Fruit fly (Drosophila melanogaster) whole organism, adult: ENCODE data around the gene CG17140.

Source experiments
- CG11617 ChIP-seq: fragments of 200-800 bp; sonication (Bioruptor generic); optimal IDR thresholded peaks from 2 replicates; lab custom pipeline; 2017; ENCODE audit warnings: mild to moderate bottlenecking, missing biosample characterization, missing genetic modification reagents, missing genetic modification characterization
- CG12768 ChIP-seq: fragments of 200-800 bp; sonication (Bioruptor generic); optimal IDR thresholded peaks from 2 replicates; lab custom pipeline; 2017; ENCODE audit warnings: missing biosample characterization, missing genetic modification characterization, mild to moderate bottlenecking, moderate library complexity, missing genetic modification reagents
- CG14711 ChIP-seq: fragments of 200-800 bp; sonication (Bioruptor generic); optimal IDR thresholded peaks from 2 replicates; lab custom pipeline; 2018; ENCODE audit warnings: missing biosample characterization, mild to moderate bottlenecking, missing genetic modification characterization, moderate library complexity
- CG1620 ChIP-seq: fragments of 200-800 bp; sonication (Bioruptor generic); optimal IDR thresholded peaks from 2 replicates; lab custom pipeline; 2016; ENCODE audit warnings: missing biosample characterization, missing genetic modification characterization
- CG33017 ChIP-seq: fragments of 200-800 bp; sonication (Bioruptor generic); optimal IDR thresholded peaks from 2 replicates; lab custom pipeline; 2018; ENCODE audit warnings: missing biosample characterization, mild to moderate bottlenecking, missing genetic modification characterization, moderate library complexity
- CG5204 ChIP-seq: fragments of 200-800 bp; sonication (Bioruptor generic); optimal IDR thresholded peaks from 2 replicates; lab custom pipeline; 2016; ENCODE audit warnings: missing biosample characterization, missing genetic modification characterization
- CG7045 ChIP-seq: fragments of 200-800 bp; sonication (Bioruptor generic); optimal IDR thresholded peaks from 2 replicates; lab custom pipeline; 2017; ENCODE audit warnings: missing biosample characterization, mild to moderate bottlenecking, missing genetic modification characterization
- CG7101 ChIP-seq: fragments of 200-800 bp; sonication (Bioruptor generic); optimal IDR thresholded peaks from 2 replicates; lab custom pipeline; 2018; ENCODE audit warnings: missing biosample characterization, mild to moderate bottlenecking, missing genetic modification characterization, moderate library complexity
- Clk ChIP-seq: fragments of 200-800 bp; sonication (Bioruptor generic); optimal IDR thresholded peaks from 2 replicates; lab custom pipeline; 2017; ENCODE audit warnings: missing biosample characterization, missing genetic modification characterization
- Crg-1 ChIP-seq: fragments of 200-800 bp; sonication (Bioruptor generic); optimal IDR thresholded peaks from 2 replicates; lab custom pipeline; 2016; ENCODE audit warnings: missing biosample characterization, missing genetic modification characterization
- Hr96 ChIP-seq: fragments of 200-800 bp; sonication (Bioruptor generic); optimal IDR thresholded peaks from 2 replicates; lab custom pipeline; 2016; ENCODE audit warnings: missing biosample characterization, missing genetic modification characterization
- Mnt ChIP-seq: fragments of 200-800 bp; sonication (Bioruptor generic); optimal IDR thresholded peaks from 2 replicates; lab custom pipeline; 2016; ENCODE audit warnings: missing biosample characterization, mild to moderate bottlenecking, missing genetic modification characterization
- bab1 ChIP-seq: fragments of 200-800 bp; sonication (Bioruptor generic); optimal IDR thresholded peaks from 3 replicates; lab custom pipeline; 2019; ENCODE audit warnings: missing biosample characterization, mild to moderate bottlenecking, missing genetic modification characterization, moderate library complexity
- cic ChIP-seq: fragments of 200-800 bp; sonication (Bioruptor generic); optimal IDR thresholded peaks from 2 replicates; lab custom pipeline; 2017; ENCODE audit warnings: missing biosample characterization, mild to moderate bottlenecking, missing genetic modification characterization, moderate library complexity
- cnc ChIP-seq, 2 experiments: fragments of >200 bp; optimal IDR thresholded peaks; 2 replicates each; lab custom pipeline; 2017
- kay ChIP-seq: fragments of 200-800 bp; sonication (Bioruptor generic); peaks from one replicate; lab custom pipeline; 2016; ENCODE audit warnings: missing biosample characterization, missing genetic modification characterization, borderline replicate concordance
- ovo ChIP-seq: fragments of 200-800 bp; sonication (Bioruptor generic); optimal IDR thresholded peaks from 2 replicates; lab custom pipeline; 2016; ENCODE audit warnings: missing biosample characterization, missing genetic modification characterization
- pad ChIP-seq: fragments of 200-800 bp; sonication (Bioruptor generic); optimal IDR thresholded peaks from 3 replicates; lab custom pipeline; 2017; ENCODE audit warnings: missing biosample characterization, missing genetic modification characterization, mild to moderate bottlenecking, moderate library complexity, missing genetic modification reagents
- tj ChIP-seq: fragments of 200-800 bp; sonication (Bioruptor generic); optimal IDR thresholded peaks from 3 replicates; lab custom pipeline; 2017; ENCODE audit warnings: missing biosample characterization, mild to moderate bottlenecking, missing genetic modification characterization, moderate library complexity
- toe ChIP-seq: fragments of 200-800 bp; sonication (Bioruptor generic); optimal IDR thresholded peaks from 2 replicates; lab custom pipeline; 2016; ENCODE audit warnings: missing biosample characterization, missing genetic modification characterization

Gene CG17140

dm6 chr2L:10851336-10851862, 5.9 kb upstream of the CG17140 start:
- TF ChIP-seq ovo (GFP tag; lab: Kevin White, UChicago) = no peak
- no peak for TF ChIP-seq Crg-1 (GFP tag; lab: Kevin White, UChicago)
- peak; percentile 36 for TF ChIP-seq CG12768

DNA sequence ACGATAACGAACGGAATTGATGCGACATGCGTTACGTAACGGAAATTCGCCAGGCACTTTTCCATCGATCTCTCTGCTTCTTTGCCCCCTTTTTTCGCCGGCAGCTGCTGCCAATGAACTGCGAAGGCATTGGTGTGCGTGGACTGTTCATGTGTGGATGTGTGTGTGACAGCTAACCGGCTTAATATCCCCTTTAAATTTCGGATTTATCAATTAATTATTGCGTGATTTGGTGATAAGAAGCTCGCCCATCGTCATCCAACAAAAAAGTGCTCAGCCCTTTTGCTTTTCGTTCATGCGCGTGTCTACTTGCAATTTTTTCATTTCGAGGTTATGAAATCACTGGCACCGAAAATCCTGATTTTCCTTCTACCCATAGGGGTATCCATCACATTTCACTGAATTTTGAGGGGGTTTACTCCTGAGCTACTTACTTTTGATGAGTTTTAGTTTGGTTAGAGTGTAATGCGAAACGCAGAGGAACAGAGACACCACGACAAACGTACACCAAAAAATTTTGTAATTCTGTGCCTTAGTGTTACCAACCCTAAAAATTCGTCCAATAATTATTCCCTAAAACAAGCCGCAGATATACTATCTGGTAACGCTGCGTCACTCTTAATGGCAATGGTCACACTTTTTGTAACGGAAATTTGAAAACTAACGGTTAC, 5.0 kb upstream of the CG17140 start, which contains the start of gene porin:
porin (minus strand) TSS at position 529 of the 671 bp plus-strand sequence.
- no peak for TF ChIP-seq Hr96 (GFP tag; lab: Kevin White, UChicago)
- TF ChIP-seq bab1 (GFP tag; lab: Kevin White, UChicago) = peak; percentile 19
- peak; percentile 80 for TF ChIP-seq Mnt (GFP tag; lab: Kevin White, UChicago)
- peak; percentile 7 for TF ChIP-seq toe (GFP tag; lab: Kevin White, UChicago)
- TF ChIP-seq ovo (GFP tag; lab: Kevin White, UChicago) = peak; percentile 72
- no peak for TF ChIP-seq CG5204 (GFP tag; lab: Kevin White, UChicago)
- no peak for TF ChIP-seq CG33017 (tag; lab: Kevin White, UChicago)
- TF ChIP-seq cnc (optimal IDR thresholded peaks at IDR 0.05; lab: Kevin White, UChicago) = no peak
- peak; percentile 35 for TF ChIP-seq CG14711 (tag; lab: Kevin White, UChicago)
- TF ChIP-seq CG7045 = no peak
- no peak for TF ChIP-seq Clk (GFP tag; lab: Kevin White, UChicago)
- TF ChIP-seq tj (GFP tag; lab: Kevin White, UChicago) = peak; percentile 22
- no peak for TF ChIP-seq CG11617 (GFP tag; lab: Kevin White, UChicago)
- peak; percentile 3 for TF ChIP-seq Crg-1 (GFP tag; lab: Kevin White, UChicago)
- TF ChIP-seq pad = no peak
- no peak for TF ChIP-seq CG7101
- no peak for TF ChIP-seq CG12768
- TF ChIP-seq cic (GFP tag; lab: Kevin White, UChicago) = peak; percentile 31
- TF ChIP-seq kay (GFP tag; lab: Kevin White, UChicago) = no peak

DNA sequence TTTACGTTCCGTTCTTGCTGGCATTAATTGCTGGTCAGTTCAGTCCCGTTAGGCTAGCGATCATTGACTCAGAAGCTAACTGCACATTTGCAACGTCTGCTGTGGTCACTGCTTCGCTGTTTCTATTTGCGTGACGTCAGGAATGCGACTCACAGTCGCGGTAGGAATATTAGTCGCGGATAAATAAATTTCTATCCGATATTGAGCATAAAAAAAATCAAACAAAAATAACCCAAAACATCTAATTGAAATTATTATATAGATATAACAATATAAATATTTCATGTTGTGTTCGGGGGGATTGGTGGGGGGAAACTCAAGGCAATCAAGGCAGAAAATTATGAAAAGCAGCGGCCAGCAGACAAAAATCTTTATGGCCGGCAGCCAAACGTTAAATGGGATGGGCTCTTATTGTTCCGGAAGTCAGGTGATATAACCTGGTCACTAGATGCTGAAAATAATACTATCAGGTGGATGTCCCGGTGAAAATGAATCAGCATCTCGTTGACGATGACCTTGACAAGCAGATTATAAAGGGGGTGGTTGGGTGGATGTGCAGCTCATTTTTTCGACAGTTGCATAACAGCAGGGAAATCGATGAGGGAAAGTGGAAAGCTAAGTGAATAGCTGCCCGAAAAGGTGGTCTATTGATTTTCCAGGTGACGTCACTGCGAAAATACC, 4.2 kb upstream of the CG17140 start, which contains the start of gene SmydA-3:
SmydA-3 (plus strand) TSS at position 631 of the 681 bp plus-strand sequence.
- TF ChIP-seq CG11617 (GFP tag; lab: Kevin White, UChicago) = peak; percentile 51
- peak; percentile 39 for TF ChIP-seq tj (GFP tag; lab: Kevin White, UChicago)
- TF ChIP-seq bab1 (GFP tag; lab: Kevin White, UChicago) = no peak
- no peak for TF ChIP-seq cic (GFP tag; lab: Kevin White, UChicago)
- peak; percentile 67 for TF ChIP-seq CG7045
- TF ChIP-seq CG33017 (tag; lab: Kevin White, UChicago) = peak; percentile 42
- TF ChIP-seq CG1620 (GFP tag; lab: Kevin White, UChicago) = no peak
- no peak for TF ChIP-seq pad
- peak; percentile 15 for TF ChIP-seq CG12768
- peak; percentile 79 for TF ChIP-seq kay (GFP tag; lab: Kevin White, UChicago)
- TF ChIP-seq CG7101 = peak; percentile 43
- peak; percentile 87 for TF ChIP-seq ovo (GFP tag; lab: Kevin White, UChicago)
- peak; percentile 26 for TF ChIP-seq CG14711 (tag; lab: Kevin White, UChicago)
- TF ChIP-seq Crg-1 (GFP tag; lab: Kevin White, UChicago) = peak; percentile 24

DNA sequence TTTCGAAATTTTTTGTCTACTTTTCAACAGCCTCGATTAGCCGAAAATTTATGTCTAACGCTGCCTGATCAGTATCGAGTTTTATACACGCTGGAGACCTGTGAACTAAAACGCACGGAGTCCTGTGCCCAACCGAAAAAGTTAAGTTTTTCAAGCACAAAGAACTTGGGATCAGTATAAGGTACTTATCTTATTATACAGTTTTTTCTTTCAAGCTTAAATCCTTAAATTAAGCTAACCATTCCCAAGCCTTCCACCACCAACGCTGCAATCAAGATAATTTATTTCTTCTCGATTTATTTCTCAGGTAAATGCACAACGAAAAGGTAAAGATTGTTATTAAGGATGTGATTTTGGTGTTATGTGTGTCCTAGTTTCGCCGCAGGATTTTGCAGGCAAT, 1.5 kb upstream of the CG17140 start, which contains the start of gene Porin2:
Porin2 (minus strand) TSS at position 101 of the 400 bp plus-strand sequence.
- no peak for TF ChIP-seq Hr96 (GFP tag; lab: Kevin White, UChicago)
- TF ChIP-seq CG33017 (tag; lab: Kevin White, UChicago) = no peak
- no peak for TF ChIP-seq CG11617 (GFP tag; lab: Kevin White, UChicago)
- no peak for TF ChIP-seq ovo (GFP tag; lab: Kevin White, UChicago)
- TF ChIP-seq kay (GFP tag; lab: Kevin White, UChicago) = peak; percentile 12
- no peak for TF ChIP-seq Clk (GFP tag; lab: Kevin White, UChicago)
- no peak for TF ChIP-seq CG12768

- TF ChIP-seq Mnt (GFP tag; lab: Kevin White, UChicago) (peak; percentile 82), toe (GFP tag; lab: Kevin White, UChicago) (no peak), CG12768 (no peak), cic (GFP tag; lab: Kevin White, UChicago) (no peak), ovo (GFP tag; lab: Kevin White, UChicago) (no peak), CG7045 (no peak), CG33017 (tag; lab: Kevin White, UChicago) (no peak), bab1 (GFP tag; lab: Kevin White, UChicago) (peak; percentile 65), kay (GFP tag; lab: Kevin White, UChicago) (peak; percentile 94), CG14711 (tag; lab: Kevin White, UChicago) (peak; percentile 10), CG11617 (GFP tag; lab: Kevin White, UChicago) (no peak), tj (GFP tag; lab: Kevin White, UChicago) (peak; percentile 31)
Observed at dm6 chr2L:10842326-10842725, 3.1 kb downstream of the CG17140 start, which contains the start of gene CG6700. CG6700 (minus strand) TSS chr2L:10842597.

dm6 chr2L:10841619-10842018, 3.8 kb downstream of the CG17140 start:
- TF ChIP-seq Hr96 (GFP tag; lab: Kevin White, UChicago) (no peak), kay (GFP tag; lab: Kevin White, UChicago) (no peak), CG7101 (no peak), Clk (GFP tag; lab: Kevin White, UChicago) (no peak), bab1 (GFP tag; lab: Kevin White, UChicago) (no peak), tj (GFP tag; lab: Kevin White, UChicago) (no peak), Mnt (GFP tag; lab: Kevin White, UChicago) (no peak), CG5204 (GFP tag; lab: Kevin White, UChicago) (no peak), toe (GFP tag; lab: Kevin White, UChicago) (no peak), pad (no peak), CG14711 (tag; lab: Kevin White, UChicago) (no peak), Crg-1 (GFP tag; lab: Kevin White, UChicago) (no peak), ovo (GFP tag; lab: Kevin White, UChicago) (no peak)
